Worm (Caenorhabditis elegans) whole organism, L4/young adult: ENCODE results near the gene cfim-2.

Source experiments
- W03F9.2 ChIP-seq: fragments of 150-350 bp; optimal IDR thresholded peaks from 2 replicates; lab custom pipeline; 2014; ENCODE audit warnings: missing biosample characterization, missing genetic modification characterization
- him-1 ChIP-seq: sonication (generic microtip); optimal IDR thresholded peaks from 2 replicates; lab custom pipeline; 2016; ENCODE audit warnings: missing genotype, missing genetic modification reagents, missing genetic modification characterization, missing compliant biosample characterization

DNA sequence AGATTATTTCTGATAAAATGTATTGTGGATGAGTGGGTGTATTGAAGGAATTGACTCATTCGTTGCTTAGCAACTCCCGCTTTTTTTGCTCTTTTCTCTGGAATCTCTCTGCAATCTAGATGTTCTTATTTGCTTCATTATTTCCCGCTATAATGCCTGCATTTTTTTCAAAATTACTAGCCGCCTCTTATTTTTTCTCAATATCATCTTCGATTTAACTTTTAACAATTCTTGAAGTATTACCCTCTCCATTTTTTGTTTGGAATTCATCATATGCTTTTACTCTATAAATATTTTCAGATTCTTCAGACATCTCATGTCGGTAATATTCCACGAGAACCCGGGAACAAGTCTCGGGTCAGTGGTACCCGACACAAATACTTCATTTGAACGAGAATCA is 30.1 kb downstream of the cfim-2 start, which contains the start of gene tpra-1:
- TF ChIP-seq W03F9.2 (tag; lab: Kevin White, UChicago) (no peak), him-1 (no peak)
